Worm (Caenorhabditis elegans) whole organism, young adult: ENCODE measurements around the gene Y49G5B.1.
A peak's percentile ranks its signal among the peaks of the same experiment; 100 is the strongest.

ENCODE experiments used
- B0035.1 ChIP-seq: sonication (generic microtip); optimal IDR thresholded peaks from 2 replicates; lab custom pipeline; 2016; ENCODE audit warnings: missing genetic modification characterization, mild to moderate bottlenecking, missing compliant biosample characterization, missing genotype, missing genetic modification reagents
- F37B4.10 ChIP-seq: fragments of 200-800 bp; sonication (Bioruptor generic); IDR thresholded peaks from 2 replicates; pipeline ENCODE4 v1.3.6; 2022; ENCODE audit warnings: missing genetic modification characterization, missing compliant biosample characterization
- F39B2.1 ChIP-seq: fragments of 200-800 bp; sonication (Bioruptor generic); IDR thresholded peaks from 2 replicates; pipeline ENCODE4 v1.3.6; 2022; ENCODE audit warnings: missing genetic modification reagents, missing genetic modification characterization, missing compliant biosample characterization
- F49E8.2 ChIP-seq: sonication (generic microtip); optimal IDR thresholded peaks from 3 replicates; lab custom pipeline; 2017; ENCODE audit warnings: missing genetic modification characterization, mild to moderate bottlenecking, missing compliant biosample characterization, antibody characterized with exemption, moderate library complexity; ENCODE audit not compliant: insufficient read depth
- K11D2.4 ChIP-seq: fragments of 200-800 bp; sonication (Bioruptor generic); IDR thresholded peaks from 2 replicates; pipeline ENCODE4 v1.3.6; 2022; ENCODE audit warnings: missing genetic modification reagents, missing genetic modification characterization, missing compliant biosample characterization
- aptf-3 ChIP-seq: fragments of 200-800 bp; sonication (Bioruptor generic); IDR thresholded peaks from 2 replicates; pipeline ENCODE4 v1.3.6; 2022; ENCODE audit warnings: missing genetic modification characterization, missing compliant biosample characterization
- bed-1 ChIP-seq: fragments of 200-800 bp; sonication (Bioruptor generic); IDR thresholded peaks from 2 replicates; pipeline ENCODE4 v1.3.6; 2022; ENCODE audit warnings: missing genetic modification reagents, missing genetic modification characterization, missing compliant biosample characterization
- bed-2 ChIP-seq: fragments of 200-800 bp; sonication (Bioruptor generic); IDR thresholded peaks from 2 replicates; pipeline ENCODE4 v1.3.6; 2022; ENCODE audit warnings: missing genetic modification reagents, missing genetic modification characterization, missing compliant biosample characterization
- cebp-2 ChIP-seq: fragments of 200-800 bp; sonication (Bioruptor generic); IDR thresholded peaks from 2 replicates; pipeline ENCODE4 v1.3.6; 2022; ENCODE audit warnings: missing genetic modification characterization, missing compliant biosample characterization
- ceh-58 ChIP-seq: fragments of 200-800 bp; sonication (Bioruptor generic); IDR thresholded peaks from 2 replicates; pipeline ENCODE4 v1.3.6; 2022; ENCODE audit warnings: missing genetic modification characterization, missing compliant biosample characterization
- ceh-91 ChIP-seq: fragments of 200-800 bp; sonication (Bioruptor generic); IDR thresholded peaks from 2 replicates; pipeline ENCODE4 v1.3.6; 2022; ENCODE audit warnings: missing genetic modification reagents, missing genetic modification characterization, missing compliant biosample characterization
- chd-7 ChIP-seq: sonication (generic microtip); optimal IDR thresholded peaks from 2 replicates; lab custom pipeline; 2016; ENCODE audit warnings: mild to moderate bottlenecking, missing genetic modification characterization, moderate library complexity, missing compliant biosample characterization
- dox-1 ChIP-seq: fragments of 200-800 bp; sonication (Bioruptor generic); IDR thresholded peaks from 2 replicates; pipeline ENCODE4 v1.3.6; 2022; ENCODE audit warnings: missing genetic modification reagents, missing genetic modification characterization, missing compliant biosample characterization
- dpff-1 ChIP-seq: sonication (generic microtip); optimal IDR thresholded peaks from 2 replicates; lab custom pipeline; 2017; ENCODE audit warnings: mild to moderate bottlenecking, missing genetic modification characterization, missing compliant biosample characterization
- efl-1 ChIP-seq: fragments of 150-350 bp; optimal IDR thresholded peaks from 2 replicates; lab custom pipeline; 2014; ENCODE audit warnings: missing biosample characterization, missing genetic modification reagents, missing genetic modification characterization
- gei-17 ChIP-seq: fragments of 200-800 bp; sonication (Bioruptor generic); optimal IDR thresholded peaks from 2 replicates; lab custom pipeline; 2018; ENCODE audit warnings: mild to moderate bottlenecking, missing genetic modification characterization, missing compliant biosample characterization
- hrde-1 ChIP-seq: sonication (generic microtip); optimal IDR thresholded peaks from 2 replicates; lab custom pipeline; 2016; ENCODE audit warnings: missing genetic modification characterization, mild to moderate bottlenecking, missing compliant biosample characterization, moderate library complexity, missing genotype, missing genetic modification reagents, borderline replicate concordance
- lag-1 ChIP-seq: fragments of 200-800 bp; sonication (Bioruptor generic); IDR thresholded peaks from 2 replicates; pipeline ENCODE4 v1.3.6; 2022; ENCODE audit warnings: missing genetic modification reagents, missing genetic modification characterization, missing compliant biosample characterization
- let-526 ChIP-seq: fragments of 200-800 bp; sonication (Bioruptor generic); IDR thresholded peaks from 2 replicates; pipeline ENCODE4 v1.3.6; 2022; ENCODE audit warnings: missing genetic modification reagents, missing genetic modification characterization, missing compliant biosample characterization
- lsl-1 ChIP-seq: fragments of 200-800 bp; sonication (Bioruptor generic); optimal IDR thresholded peaks from 2 replicates; lab custom pipeline; 2018; ENCODE audit warnings: mild to moderate bottlenecking, missing genetic modification characterization, moderate library complexity, missing compliant biosample characterization
- lsy-27 ChIP-seq: sonication (generic microtip); optimal IDR thresholded peaks from 2 replicates; lab custom pipeline; 2017; ENCODE audit warnings: missing genetic modification characterization, mild to moderate bottlenecking, missing compliant biosample characterization, antibody characterized with exemption, missing genotype, borderline replicate concordance; ENCODE audit not compliant: insufficient read depth
- madf-6 ChIP-seq: fragments of 200-800 bp; sonication (Bioruptor generic); IDR thresholded peaks from 2 replicates; pipeline ENCODE4 v1.3.6; 2022; ENCODE audit warnings: missing genetic modification reagents, missing genetic modification characterization, missing compliant biosample characterization
- nfya-2 ChIP-seq: fragments of 200-800 bp; sonication (Bioruptor generic); IDR thresholded peaks from 2 replicates; pipeline ENCODE4 v1.3.6; 2022; ENCODE audit warnings: missing genetic modification reagents, missing genetic modification characterization, missing compliant biosample characterization
- nhr-120 ChIP-seq: fragments of 200-800 bp; sonication (Bioruptor generic); IDR thresholded peaks from 2 replicates; pipeline ENCODE4 v1.3.6; 2022; ENCODE audit warnings: missing genetic modification characterization, missing compliant biosample characterization
- nhr-80 ChIP-seq: sonication (generic microtip); optimal IDR thresholded peaks from 2 replicates; lab custom pipeline; 2016; ENCODE audit warnings: missing genetic modification characterization, missing compliant biosample characterization
- nhr-90 ChIP-seq: sonication (generic microtip); optimal IDR thresholded peaks from 2 replicates; lab custom pipeline; 2016; ENCODE audit warnings: missing genotype, mild to moderate bottlenecking, missing genetic modification characterization, missing compliant biosample characterization
- snpc-4 ChIP-seq, 5 experiments: fragments of 150-350 bp in 1 of 5; sonication (generic microtip) in 4 of 5; optimal IDR thresholded peaks; 2 replicates each; lab custom pipeline; 2014 to 2018; ENCODE audit warnings: missing genetic modification characterization in 5 of 5, missing biosample characterization in 3 of 5, antibody characterized with exemption in 2 of 5, mild to moderate bottlenecking in 2 of 5, missing compliant biosample characterization in 2 of 5, missing genotype in 2 of 5, moderate library complexity in 2 of 5, missing genetic modification reagents in 1 of 5
- somi-1 ChIP-seq: fragments of 200-800 bp; sonication (Bioruptor generic); optimal IDR thresholded peaks from 2 replicates; lab custom pipeline; 2018; ENCODE audit warnings: mild to moderate bottlenecking, missing genetic modification characterization, missing compliant biosample characterization
- tbx-9 ChIP-seq: sonication (generic microtip); optimal IDR thresholded peaks from 2 replicates; lab custom pipeline; 2016; ENCODE audit warnings: borderline replicate concordance, missing genetic modification characterization, inconsistent platforms, missing compliant biosample characterization
- unc-130 ChIP-seq: sonication (generic microtip); optimal IDR thresholded peaks from 2 replicates; lab custom pipeline; 2016; ENCODE audit warnings: missing genetic modification reagents, missing genetic modification characterization, missing compliant biosample characterization
- unc-62 ChIP-seq: fragments of 150-350 bp; optimal IDR thresholded peaks from 2 replicates; lab custom pipeline; 2014; ENCODE audit warnings: missing biosample characterization, missing genetic modification reagents, missing genetic modification characterization
- ztf-18 ChIP-seq: sonication (generic microtip); optimal IDR thresholded peaks from 2 replicates; lab custom pipeline; 2016; ENCODE audit warnings: missing genotype, mild to moderate bottlenecking, missing genetic modification characterization, missing compliant biosample characterization

Gene Y49G5B.1

ce11 chrV:5223044-5223443, at the start of gene Y49G5B.1:
Gene Y49G5B.1, plus strand, starts transcription at chrV:5223367.
- TF ChIP-seq unc-62 (GFP tag; lab: Kevin White, UChicago) (no peak), snpc-4 (GFP tag; optimal IDR thresholded peaks at IDR 0.05; lab: Kevin White, UChicago) (no peak), snpc-4 (tag; optimal IDR thresholded peaks at IDR 0.05; lab: Kevin White, UChicago) (no peak), nhr-80 (tag; lab: Kevin White, UChicago) (peak; percentile 59)

- TF ChIP-seq tbx-9 (tag; lab: Kevin White, UChicago), result no peak
- no peak for TF ChIP-seq somi-1 (GFP tag; lab: Kevin White, UChicago)
- TF ChIP-seq nfya-2 (GFP tag; lab: Robert Waterston, UW), result no peak
- no peak for TF ChIP-seq dpff-1
- TF ChIP-seq lsy-27 (tag; lab: Kevin White, UChicago), result no peak
- no peak for TF ChIP-seq lsl-1 (GFP tag; lab: Kevin White, UChicago)
- no peak for TF ChIP-seq F39B2.1
- no peak for TF ChIP-seq bed-1
- TF ChIP-seq hrde-1 (tag; lab: Kevin White, UChicago), result no peak
- no peak for TF ChIP-seq ztf-18 (tag; lab: Kevin White, UChicago)
- no peak for TF ChIP-seq madf-6 (GFP tag; lab: Robert Waterston, UW)
- no peak for TF ChIP-seq nhr-120
- TF ChIP-seq ceh-91 (GFP tag; lab: Robert Waterston, UW), result no peak
- TF ChIP-seq nhr-80 (tag; lab: Kevin White, UChicago), result no peak
- TF ChIP-seq K11D2.4 (GFP tag; lab: Robert Waterston, UW), result no peak
- no peak for TF ChIP-seq cebp-2
- TF ChIP-seq aptf-3 (GFP tag; lab: Robert Waterston, UW), result no peak
Measured at ce11 chrV:5177209-5177608, 46.0 kb upstream of the Y49G5B.1 start, which contains the start of gene ugt-51. Gene ugt-51, minus strand, starts transcription at chrV:5177309.

ce11 chrV:5178051-5178450, 45.1 kb upstream of the Y49G5B.1 start:
- no peak for TF ChIP-seq efl-1 (GFP tag; lab: Kevin White, UChicago)
- peak; percentile 13 for TF ChIP-seq nhr-80 (tag; lab: Kevin White, UChicago)

- TF ChIP-seq unc-130 (GFP tag; lab: Kevin White, UChicago), result no peak
- no peak for TF ChIP-seq gei-17 (GFP tag; lab: Kevin White, UChicago)
- no peak for TF ChIP-seq unc-62 (GFP tag; lab: Kevin White, UChicago)
- no peak for TF ChIP-seq F37B4.10
- TF ChIP-seq dox-1, result no peak
- no peak for TF ChIP-seq F49E8.2 (tag; lab: Kevin White, UChicago)
- no peak for TF ChIP-seq chd-7 (tag; lab: Kevin White, UChicago)
- TF ChIP-seq madf-6 (GFP tag; lab: Robert Waterston, UW), result no peak
- no peak for TF ChIP-seq ceh-58 (GFP tag; lab: Robert Waterston, UW)
- no peak for TF ChIP-seq nhr-90 (tag; lab: Kevin White, UChicago)
- TF ChIP-seq lag-1 (GFP tag; lab: Robert Waterston, UW), result no peak
- TF ChIP-seq let-526 (GFP tag; lab: Robert Waterston, UW), result no peak
- no peak for TF ChIP-seq bed-2
- TF ChIP-seq B0035.1 (tag; lab: Kevin White, UChicago), result no peak
Measured at ce11 chrV:5181612-5182011, 41.6 kb upstream of the Y49G5B.1 start, which contains the start of gene C03A7.2. Gene C03A7.2, plus strand, starts transcription at chrV:5181912.
